Worm (Caenorhabditis elegans): ENCODE measurements around the gene adal-1.

ce11 chrII:6890095-6890494 is 3.3 kb downstream of the adal-1 start, which contains the start of gene acer-1:
- no peak for TF ChIP-seq egl-27 (tag; optimal IDR thresholded peaks at IDR 0.05)
- no peak for TF ChIP-seq unc-55 (GFP tag; optimal IDR thresholded peaks at IDR 0.05)

Data from whole organism, L2 larva.